Fruit fly (Drosophila melanogaster) whole organism, pupa: ENCODE measurements around the gene CG46394.

Source experiments
- CG17806 ChIP-seq: fragments of 200-800 bp; sonication (Bioruptor generic); optimal IDR thresholded peaks from 2 replicates; lab custom pipeline; 2018; ENCODE audit warnings: missing biosample characterization, mild to moderate bottlenecking, missing genetic modification characterization, moderate library complexity
- CG34367 ChIP-seq: fragments of 200-800 bp; sonication (Bioruptor generic); optimal IDR thresholded peaks from 2 replicates; lab custom pipeline; 2018; ENCODE audit warnings: missing biosample characterization, mild to moderate bottlenecking, missing genetic modification characterization
- CG4496 ChIP-seq: fragments of 200-800 bp; sonication (Bioruptor generic); IDR thresholded peaks from 3 replicates; pipeline ENCODE4 v1.3.6; 2022; ENCODE audit warnings: missing biosample characterization, missing genetic modification characterization
- CG9948 ChIP-seq: fragments of 200-800 bp; sonication (Bioruptor generic); optimal IDR thresholded peaks from 2 replicates; lab custom pipeline; 2018; ENCODE audit warnings: missing biosample characterization, mild to moderate bottlenecking, missing genetic modification characterization, moderate library complexity
- Pif1A ChIP-seq: fragments of 200-800 bp; sonication (Bioruptor generic); optimal IDR thresholded peaks from 3 replicates; lab custom pipeline; 2016; ENCODE audit warnings: missing biosample characterization, missing genetic modification characterization
- Pif1B ChIP-seq: fragments of 200-800 bp; sonication (Bioruptor generic); optimal IDR thresholded peaks from 3 replicates; lab custom pipeline; 2016; ENCODE audit warnings: missing biosample characterization, missing genetic modification characterization
- fd96Ca ChIP-seq: fragments of 200-800 bp; sonication (Bioruptor generic); IDR thresholded peaks from 3 replicates; pipeline ENCODE4 v1.3.6; 2022; ENCODE audit warnings: missing biosample characterization, missing genetic modification characterization

dm6 chr3L:11636829-11637228, 36.7 kb downstream of the CG46394 start:
- TF ChIP-seq CG34367 (tag; lab: Kevin White, UChicago): no peak
- no peak for TF ChIP-seq Pif1B (GFP tag; lab: Kevin White, UChicago)
- peak; percentile 60; the same call in 1 of the 3 replicates for TF ChIP-seq CG4496
- no peak; the same call in 2 of the 3 replicates for TF ChIP-seq fd96Ca (GFP tag; lab: Robert Waterston, UW)
- TF ChIP-seq CG9948: no peak
- TF ChIP-seq Pif1A: no peak
- no peak for TF ChIP-seq CG17806 (tag; lab: Kevin White, UChicago)
